Worm (Caenorhabditis elegans) whole organism, L3 larva: ENCODE measurements around the gene pfs-2.
"Not testable (repeated sequence)": the region's sequence is repeated elsewhere in the genome, so short reads cannot be mapped to it uniquely, and the experiment has no call there.

Experiments
- R02D3.7 ChIP-seq: fragments of 150-350 bp; optimal IDR thresholded peaks from 2 replicates; lab custom pipeline; 2014; ENCODE audit warnings: missing biosample characterization, missing genetic modification characterization
- ZK546.5 ChIP-seq: sonication (generic microtip); optimal IDR thresholded peaks from 2 replicates; lab custom pipeline; 2017; ENCODE audit warnings: missing biosample characterization, missing genetic modification characterization
- ama-1 ChIP-seq: fragments of 150-350 bp; optimal IDR thresholded peaks from 2 replicates; lab custom pipeline; 2018
- ceh-16 ChIP-seq: sonication (generic microtip); optimal IDR thresholded peaks from 2 replicates; lab custom pipeline; 2017; ENCODE audit warnings: missing biosample characterization, missing genetic modification characterization
- ceh-28 ChIP-seq: fragments of 150-350 bp; optimal IDR thresholded peaks from 2 replicates; lab custom pipeline; 2014; ENCODE audit warnings: missing biosample characterization, missing genetic modification reagents, missing genetic modification characterization
- ceh-9 ChIP-seq: sonication (generic microtip); optimal IDR thresholded peaks from 2 replicates; lab custom pipeline; 2018; ENCODE audit warnings: missing biosample characterization, missing genetic modification characterization
- daf-12 ChIP-seq: fragments of 150-350 bp; optimal IDR thresholded peaks from 2 replicates; lab custom pipeline; 2014; ENCODE audit warnings: missing biosample characterization, missing genetic modification reagents, missing genetic modification characterization
- egl-5 ChIP-seq: fragments of 150-350 bp; optimal IDR thresholded peaks from 2 replicates; lab custom pipeline; 2017; ENCODE audit warnings: missing biosample characterization, missing genetic modification reagents, missing genetic modification characterization, inconsistent platforms
- elt-1 ChIP-seq: fragments of 150-350 bp; optimal IDR thresholded peaks from 2 replicates; lab custom pipeline; 2014; ENCODE audit warnings: missing biosample characterization, missing genetic modification characterization
- elt-2 ChIP-seq: sonication (generic microtip); optimal IDR thresholded peaks from 2 replicates; lab custom pipeline; 2016; ENCODE audit warnings: missing genetic modification reagents, mild to moderate bottlenecking, missing genetic modification characterization, missing compliant biosample characterization
- eor-1 ChIP-seq, 2 experiments: fragments of 150-350 bp; optimal IDR thresholded peaks; 2 replicates each; lab custom pipeline; 2014 to 2018; ENCODE audit warnings: missing biosample characterization in 2 of 2, missing genetic modification characterization in 2 of 2
- fkh-10 ChIP-seq: sonication (generic microtip); optimal IDR thresholded peaks from 2 replicates; lab custom pipeline; 2017; ENCODE audit warnings: missing biosample characterization, missing genetic modification reagents, missing genetic modification characterization
- fkh-2 ChIP-seq: fragments of 150-350 bp; optimal IDR thresholded peaks from 2 replicates; lab custom pipeline; 2014; ENCODE audit warnings: missing biosample characterization, missing genetic modification reagents, missing genetic modification characterization
- fos-1 ChIP-seq: fragments of 150-350 bp; optimal IDR thresholded peaks from 2 replicates; lab custom pipeline; 2014; ENCODE audit warnings: missing biosample characterization, missing genetic modification characterization
- hmg-11 ChIP-seq: sonication (generic microtip); optimal IDR thresholded peaks from 2 replicates; lab custom pipeline; 2016; ENCODE audit warnings: missing genetic modification characterization, missing compliant biosample characterization
- jun-1 ChIP-seq: fragments of 150-350 bp; optimal IDR thresholded peaks from 2 replicates; lab custom pipeline; 2014; ENCODE audit warnings: missing biosample characterization, missing genetic modification reagents, missing genetic modification characterization
- lin-15B ChIP-seq: fragments of 150-350 bp; optimal IDR thresholded peaks from 2 replicates; lab custom pipeline; 2014; ENCODE audit warnings: missing biosample characterization, missing genetic modification characterization
- lin-39 ChIP-seq: fragments of 150-350 bp; optimal IDR thresholded peaks from 2 replicates; lab custom pipeline; 2018; ENCODE audit warnings: missing biosample characterization, missing genetic modification reagents, missing genetic modification characterization
- lsy-12 ChIP-seq: sonication (generic microtip); optimal IDR thresholded peaks from 2 replicates; lab custom pipeline; 2016; ENCODE audit warnings: mild to moderate bottlenecking, missing genetic modification characterization, missing compliant biosample characterization
- mdl-1 ChIP-seq: fragments of 150-350 bp; optimal IDR thresholded peaks from 2 replicates; lab custom pipeline; 2014; ENCODE audit warnings: missing biosample characterization, missing genetic modification characterization
- mml-1 ChIP-seq: fragments of 150-350 bp; sonication (generic microtip); optimal IDR thresholded peaks from 3 replicates; lab custom pipeline; 2014; ENCODE audit warnings: missing biosample characterization, missing genetic modification characterization
- nfya-1 ChIP-seq: sonication (generic microtip); optimal IDR thresholded peaks from 2 replicates; lab custom pipeline; 2017; ENCODE audit warnings: missing genetic modification characterization, mild to moderate bottlenecking, missing compliant biosample characterization, antibody characterized with exemption, moderate library complexity; ENCODE audit not compliant: insufficient read depth
- nhr-11 ChIP-seq: fragments of 150-350 bp; optimal IDR thresholded peaks from 2 replicates; lab custom pipeline; 2014; ENCODE audit warnings: missing biosample characterization, missing genetic modification characterization
- nhr-12 ChIP-seq: fragments of 150-350 bp; optimal IDR thresholded peaks from 2 replicates; lab custom pipeline; 2014; ENCODE audit warnings: missing biosample characterization, missing genetic modification characterization
- nhr-23 ChIP-seq: fragments of 150-350 bp; optimal IDR thresholded peaks from 2 replicates; lab custom pipeline; 2014; ENCODE audit warnings: missing biosample characterization, missing genetic modification reagents, missing genetic modification characterization
- nhr-237 ChIP-seq: fragments of 150-350 bp; optimal IDR thresholded peaks from 2 replicates; lab custom pipeline; 2014; ENCODE audit warnings: missing biosample characterization, missing genetic modification characterization
- nhr-25 ChIP-seq: sonication (generic microtip); optimal IDR thresholded peaks from 2 replicates; lab custom pipeline; 2017; ENCODE audit warnings: missing biosample characterization, missing genetic modification characterization
- nhr-28 ChIP-seq: fragments of 150-350 bp; optimal IDR thresholded peaks from 2 replicates; lab custom pipeline; 2014; ENCODE audit warnings: missing biosample characterization, missing genetic modification characterization
- nhr-43 ChIP-seq: sonication (generic microtip); optimal IDR thresholded peaks from 2 replicates; lab custom pipeline; 2016; ENCODE audit warnings: mild to moderate bottlenecking, missing genetic modification characterization, missing compliant biosample characterization; ENCODE audit not compliant: poor library complexity, severe bottlenecking
- nhr-67 ChIP-seq: fragments of 150-350 bp; optimal IDR thresholded peaks from 2 replicates; lab custom pipeline; 2014; ENCODE audit warnings: missing biosample characterization, missing genetic modification characterization
- nhr-76 ChIP-seq: fragments of 150-350 bp; sonication (generic microtip); optimal IDR thresholded peaks from 5 replicates; lab custom pipeline; 2014; ENCODE audit warnings: missing biosample characterization, missing genetic modification characterization
- nhr-77 ChIP-seq: fragments of 150-350 bp; optimal IDR thresholded peaks from 2 replicates; lab custom pipeline; 2014; ENCODE audit warnings: missing biosample characterization, missing genetic modification characterization
- pha-4 ChIP-seq: fragments of 150-350 bp; optimal IDR thresholded peaks from 2 replicates; lab custom pipeline; 2014; ENCODE audit warnings: missing biosample characterization, missing genetic modification reagents, missing genetic modification characterization
- pqm-1 ChIP-seq: fragments of 150-350 bp; optimal IDR thresholded peaks from 2 replicates; lab custom pipeline; 2017; ENCODE audit warnings: missing biosample characterization, missing genetic modification characterization, inconsistent platforms
- skn-1 ChIP-seq: fragments of 150-350 bp; optimal IDR thresholded peaks from 2 replicates; lab custom pipeline; 2014; ENCODE audit warnings: missing biosample characterization, missing genetic modification characterization
- snpc-4 ChIP-seq: fragments of 150-350 bp; optimal IDR thresholded peaks from 2 replicates; lab custom pipeline; 2014; ENCODE audit warnings: missing biosample characterization, missing genetic modification characterization
- tbx-2 ChIP-seq: sonication (generic microtip); optimal IDR thresholded peaks from 2 replicates; lab custom pipeline; 2016; ENCODE audit warnings: mild to moderate bottlenecking, missing genetic modification characterization, missing compliant biosample characterization
- unc-39 ChIP-seq: sonication (generic microtip); optimal IDR thresholded peaks from 4 replicates; lab custom pipeline; 2017; ENCODE audit warnings: missing biosample characterization, missing genetic modification characterization
- ztf-11 ChIP-seq: fragments of 150-350 bp; optimal IDR thresholded peaks from 2 replicates; lab custom pipeline; 2014; ENCODE audit warnings: missing biosample characterization, missing genetic modification characterization

The pfs-2 gene

ce11 chrII:14344166-14344565, 14.0 kb upstream of the pfs-2 start, which contains the start of gene ddl-3:
TSS of gene ddl-3 (minus strand) at chrII:14344454.
- not testable (repeated sequence) for TF ChIP-seq nhr-11 (tag; lab: Kevin White, UChicago); nhr-43; daf-12

- TF ChIP-seq hmg-11 (tag; lab: Kevin White, UChicago); ceh-9; nhr-25 (tag; lab: Kevin White, UChicago): not testable (repeated sequence)
Measured at ce11 chrII:14346243-14346642, 11.9 kb upstream of the pfs-2 start, which contains the start of gene Y54G11A.9. TSS of gene Y54G11A.9 (minus strand) at chrII:14346438.

ce11 chrII:14349356-14349923, 8.7 kb upstream of the pfs-2 start, which contains the start of the genes Y54G11A.17, lin-7 and elof-1:
TSS of gene Y54G11A.17 (minus strand) at chrII:14349406.
TSS of gene lin-7 (minus strand) at chrII:14349406.
TSS of gene elof-1 (plus strand) at chrII:14349738.
- TF ChIP-seq pha-4 (tag; lab: Kevin White, UChicago) (peak; percentile 95), mdl-1 (tag; lab: Kevin White, UChicago) (no peak), nfya-1 (tag; lab: Kevin White, UChicago) (peak; percentile 99), lin-39 (peak; percentile 98), lin-15B (peak; percentile 92), nhr-28 (tag; lab: Kevin White, UChicago) (no peak), fos-1 (tag; lab: Kevin White, UChicago) (no peak), nhr-25 (tag; lab: Kevin White, UChicago) (peak; percentile 81), ZK546.5 (tag; lab: Kevin White, UChicago) (peak; percentile 85), fkh-10 (GFP tag; lab: Kevin White, UChicago) (peak; percentile 63), nhr-43 (peak; percentile 51), jun-1 (tag; lab: Kevin White, UChicago) (peak; percentile 68), unc-39 (tag; lab: Kevin White, UChicago) (no peak), nhr-237 (tag; lab: Kevin White, UChicago) (no peak), nhr-76 (tag; lab: Kevin White, UChicago) (peak; percentile 9), lsy-12 (tag; lab: Kevin White, UChicago) (peak; percentile 78), mml-1 (no peak), tbx-2 (tag; lab: Kevin White, UChicago) (peak; percentile 23), R02D3.7 (peak; percentile 32), ceh-28 (tag; lab: Kevin White, UChicago) (peak; percentile 31), nhr-67 (tag; lab: Kevin White, UChicago) (peak; percentile 21), snpc-4 (tag; lab: Kevin White, UChicago) (peak; percentile 91), elt-2 (peak; percentile 46), hmg-11 (tag; lab: Kevin White, UChicago) (peak; percentile 92), egl-5 (tag; lab: Kevin White, UChicago) (peak; percentile 97), eor-1 (tag; optimal IDR thresholded peaks at IDR 0.05; lab: Kevin White, UChicago) (no peak), skn-1 (tag; lab: Kevin White, UChicago) (peak; percentile 77), ama-1 (lab: Kevin White, UChicago) (peak; percentile 92), ceh-16 (tag; lab: Kevin White, UChicago) (no peak), elt-1 (tag; lab: Kevin White, UChicago) (no peak), nhr-23 (tag; lab: Kevin White, UChicago) (peak; percentile 88), ztf-11 (tag; lab: Kevin White, UChicago) (no peak), nhr-77 (tag; lab: Kevin White, UChicago) (peak; percentile 55), pqm-1 (tag; lab: Kevin White, UChicago) (peak; percentile 80)

DNA sequence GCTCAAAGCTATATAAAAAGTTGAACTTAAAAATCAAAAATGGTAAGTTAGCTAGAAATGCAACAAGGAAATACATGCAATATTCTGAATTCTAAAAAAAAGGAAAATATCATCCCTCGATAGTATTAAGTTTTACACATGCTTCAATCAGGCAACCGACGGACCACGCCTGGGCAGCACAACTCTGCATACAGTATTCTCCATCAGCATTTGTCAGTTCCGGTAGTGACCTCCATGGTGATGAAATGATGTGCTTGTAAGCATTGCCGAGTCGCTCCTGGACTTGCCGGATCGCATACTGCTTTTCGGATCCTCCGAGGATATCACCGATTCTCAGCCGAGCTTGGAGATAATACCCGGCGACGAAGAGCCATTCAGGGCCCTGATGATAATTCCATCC, 7.4 kb upstream of the pfs-2 start:
- TF ChIP-seq nhr-12 (tag; lab: Kevin White, UChicago) (no peak), fkh-2 (tag; lab: Kevin White, UChicago) (no peak), ama-1 (lab: Kevin White, UChicago) (peak; percentile 72), nhr-25 (tag; lab: Kevin White, UChicago) (peak; percentile 40), lin-15B (no peak), nfya-1 (tag; lab: Kevin White, UChicago) (no peak)
